Fruit fly (Drosophila melanogaster): Measurements from ENCODE around the gene CG4194.
A peak's percentile ranks its signal among the peaks of the same experiment; 100 is the strongest.

The CG4194 gene

DNA sequence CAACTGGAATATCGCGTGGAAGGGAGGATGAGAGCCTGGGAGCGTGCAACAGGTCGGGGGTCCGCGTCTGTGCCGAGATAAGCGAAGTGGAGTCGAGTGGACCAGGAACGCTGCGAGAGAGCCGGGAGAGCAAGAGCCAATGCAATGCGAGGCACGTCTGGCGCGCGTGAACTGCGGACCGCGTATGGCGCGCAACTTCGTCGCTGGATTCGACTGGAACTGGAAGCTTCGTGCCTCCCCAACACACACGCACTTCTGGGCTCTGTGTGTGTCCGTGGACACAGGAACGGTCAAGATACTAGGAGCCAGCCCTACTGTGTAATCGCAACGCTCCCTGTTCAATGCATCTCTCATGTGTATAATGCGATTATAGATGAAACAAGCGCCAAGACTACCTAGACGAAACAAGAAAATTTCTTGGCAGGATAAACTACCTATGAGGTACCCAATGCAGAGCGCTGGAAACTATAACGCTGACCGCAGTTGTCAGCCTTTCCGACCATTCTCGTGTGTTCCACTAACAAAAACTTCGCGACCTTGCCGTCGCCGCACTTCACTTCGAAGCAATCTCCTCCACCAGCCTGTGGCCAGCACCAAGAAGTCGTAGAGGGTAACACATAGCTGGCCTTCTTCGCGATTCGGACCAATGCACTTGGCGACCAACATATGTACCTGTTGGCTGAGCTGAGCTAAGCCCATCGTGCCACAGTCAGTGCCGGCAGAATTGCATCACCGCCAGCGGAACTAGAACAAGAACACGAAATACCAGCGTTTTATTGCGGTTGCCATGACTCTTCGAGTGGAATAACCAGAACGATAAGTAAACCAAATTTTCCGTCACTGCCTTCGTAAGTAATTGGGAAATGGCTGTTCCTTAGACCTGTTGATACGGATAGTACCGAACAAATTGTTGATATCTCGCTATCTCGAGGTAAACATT, 3.8 kb downstream of the CG4194 start, which contains the start of gene Rtca (continued):
- TF ChIP-seq Kr (GFP tag; optimal IDR thresholded peaks at IDR 0.05) (no peak), pan (optimal IDR thresholded peaks at IDR 0.05) (no peak), pan (GFP tag; optimal IDR thresholded peaks at IDR 0.05 in 1 of 2, IDR thresholded peaks at IDR 0.05 in 1 of 2) (peak in 1 of 2 experiments; percentile 80), Mes4 (GFP tag; optimal IDR thresholded peaks at IDR 0.05) (peak; percentile 45), CG17186 (GFP tag; optimal IDR thresholded peaks at IDR 0.05) (no peak)

DNA sequence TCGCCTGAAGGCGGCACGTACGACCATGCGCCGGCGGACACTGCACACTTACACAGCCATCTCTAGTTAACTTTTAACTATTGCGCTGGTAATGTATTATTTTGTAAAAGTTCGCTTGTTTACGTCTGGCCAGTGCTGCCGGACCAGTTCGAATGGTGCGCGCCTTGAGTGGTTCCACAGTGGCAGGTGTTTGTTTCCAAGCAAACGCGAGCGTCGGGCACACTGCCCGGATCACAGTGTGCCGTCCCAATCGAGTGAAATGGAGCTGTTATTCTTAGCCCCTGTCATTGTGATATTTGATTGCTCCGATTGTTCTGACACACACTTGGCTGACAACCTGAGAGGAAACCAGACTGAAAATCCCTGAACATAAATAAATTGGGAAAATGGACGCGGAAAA, 4.9 kb downstream of the CG4194 start, which contains the start of gene CG4199:
Gene CG4199, minus strand, starts transcription at position 159 of the 400 bp plus-strand sequence.
- peak; percentile 20; the same call in 1 of the 2 replicates for TF ChIP-seq Drgx (GFP tag; IDR thresholded peaks at IDR 0.05)
- no peak for TF ChIP-seq fd64A (GFP tag; optimal IDR thresholded peaks at IDR 0.05)
- TF ChIP-seq slbo (GFP tag; IDR thresholded peaks at IDR 0.05) = peak; percentile 34; the same call in 1 of the 2 replicates
- TF ChIP-seq nmo (GFP tag; optimal IDR thresholded peaks at IDR 0.05) = peak; percentile 24
- TF ChIP-seq NFAT (GFP tag; IDR thresholded peaks at IDR 0.05) = peak; percentile 18; the same call in 1 of the 2 replicates
- TF ChIP-seq CG12942 (GFP tag; optimal IDR thresholded peaks at IDR 0.05) = no peak
- peak; percentile 96 for TF ChIP-seq CG17186 (GFP tag; optimal IDR thresholded peaks at IDR 0.05)
- TF ChIP-seq vvl (GFP tag; IDR thresholded peaks at IDR 0.05) = peak; percentile 34; the same call in 1 of the 2 replicates
- peak; percentile 67 for TF ChIP-seq HmgZ (tag; optimal IDR thresholded peaks at IDR 0.05)
- TF ChIP-seq fu2 (GFP tag; optimal IDR thresholded peaks at IDR 0.05) = peak; percentile 10
- TF ChIP-seq CG8290 (GFP tag; optimal IDR thresholded peaks at IDR 0.05) = no peak
- TF ChIP-seq CG8290 (tag; optimal IDR thresholded peaks at IDR 0.05) = peak in 1 of 2 experiments; percentile 80
- 0 out of 2 replicates have a peak, but pooled peaks have one; percentile 13 for TF ChIP-seq CG32532 (GFP tag; IDR thresholded peaks at IDR 0.05)
- TF ChIP-seq her (GFP tag; optimal IDR thresholded peaks at IDR 0.05) = no peak
- peak; percentile 6 for TF ChIP-seq CG13894 (tag; optimal IDR thresholded peaks at IDR 0.05)
- TF ChIP-seq Ets65A (GFP tag) = peak; percentile 72
- TF ChIP-seq CG10654 (GFP tag; optimal IDR thresholded peaks at IDR 0.05) = no peak
- TF ChIP-seq gt (GFP tag; IDR thresholded peaks at IDR 0.05) = no peak
- TF ChIP-seq CG11696 (GFP tag; IDR thresholded peaks at IDR 0.05) = no peak
- peak; percentile 58; the same call in 1 of the 3 replicates for TF ChIP-seq ci (GFP tag; IDR thresholded peaks at IDR 0.05)
- 0 out of 4 replicates have a peak, but pooled peaks have one; percentile 29 for TF ChIP-seq chinmo (GFP tag; IDR thresholded peaks at IDR 0.05; ENCODE audit: partially characterized antibody)
- TF ChIP-seq ac (GFP tag; optimal IDR thresholded peaks at IDR 0.05) = peak; percentile 5
- peak; percentile 9 for TF ChIP-seq CG34376 (GFP tag; optimal IDR thresholded peaks at IDR 0.05)
- TF ChIP-seq ftz-f1 (GFP tag; optimal IDR thresholded peaks at IDR 0.05) = peak; percentile 41
- no peak for TF ChIP-seq CG31224 (GFP tag; IDR thresholded peaks at IDR 0.05)
- TF ChIP-seq MESR4 (GFP tag; optimal IDR thresholded peaks at IDR 0.05) = peak; percentile 70
- TF ChIP-seq CG13624 (GFP tag; optimal IDR thresholded peaks at IDR 0.05) = peak; percentile 13
- peak; percentile 96 for TF ChIP-seq CG15514 (GFP tag; optimal IDR thresholded peaks at IDR 0.05)
- TF ChIP-seq stc (GFP tag; IDR thresholded peaks at IDR 0.05) = no peak
- peak; percentile 77 for TF ChIP-seq CG9797 (GFP tag; optimal IDR thresholded peaks at IDR 0.05)
- TF ChIP-seq knrl (GFP tag; IDR thresholded peaks at IDR 0.05; ENCODE audit: partially characterized antibody) = peak; percentile 48; the same call in 1 of the 3 replicates
- no peak for TF ChIP-seq Antp (GFP tag; optimal IDR thresholded peaks at IDR 0.05)
- TF ChIP-seq scrt (GFP tag; optimal IDR thresholded peaks at IDR 0.05) = no peak
- TF ChIP-seq gfzf (GFP tag; optimal IDR thresholded peaks at IDR 0.05) = peak; percentile 82
- peak; percentile 15 for TF ChIP-seq Sin3A (optimal IDR thresholded peaks at IDR 0.05)
- TF ChIP-seq CG17829 (tag; optimal IDR thresholded peaks at IDR 0.05) = peak; percentile 18
- no peak for TF ChIP-seq CG9609 (GFP tag; optimal IDR thresholded peaks at IDR 0.05)
- peak; percentile 53; the same call in 1 of the 2 replicates for TF ChIP-seq CG13287 (GFP tag; IDR thresholded peaks at IDR 0.05; ENCODE audit: partially characterized antibody)
- TF ChIP-seq Atf-2 (GFP tag; optimal IDR thresholded peaks at IDR 0.05) = no peak
- TF ChIP-seq Lhr (GFP tag; optimal IDR thresholded peaks at IDR 0.05) = peak; percentile 32
- peak; percentile 48 for TF ChIP-seq CG2116 (GFP tag; optimal IDR thresholded peaks at IDR 0.05)
- TF ChIP-seq Myb (GFP tag; optimal IDR thresholded peaks at IDR 0.05) = peak; percentile 22
- peak; percentile 67 for TF ChIP-seq Sry-δ (GFP tag; optimal IDR thresholded peaks at IDR 0.05)
